Fruit fly (Drosophila melanogaster) ovary, adult (tissue): ENCODE data around the gene CG43156.
A peak's percentile ranks its signal among the peaks of the same experiment; 100 is the strongest.

Experiments used
- CG17801 ChIP-seq: fragments of 200-800 bp; optimal IDR thresholded peaks from 2 replicates; lab custom pipeline; 2019; ENCODE audit warnings: missing biosample characterization, mild to moderate bottlenecking, missing genetic modification characterization, moderate library complexity; ENCODE audit not compliant: partially characterized antibody

The CG43156 gene

DNA sequence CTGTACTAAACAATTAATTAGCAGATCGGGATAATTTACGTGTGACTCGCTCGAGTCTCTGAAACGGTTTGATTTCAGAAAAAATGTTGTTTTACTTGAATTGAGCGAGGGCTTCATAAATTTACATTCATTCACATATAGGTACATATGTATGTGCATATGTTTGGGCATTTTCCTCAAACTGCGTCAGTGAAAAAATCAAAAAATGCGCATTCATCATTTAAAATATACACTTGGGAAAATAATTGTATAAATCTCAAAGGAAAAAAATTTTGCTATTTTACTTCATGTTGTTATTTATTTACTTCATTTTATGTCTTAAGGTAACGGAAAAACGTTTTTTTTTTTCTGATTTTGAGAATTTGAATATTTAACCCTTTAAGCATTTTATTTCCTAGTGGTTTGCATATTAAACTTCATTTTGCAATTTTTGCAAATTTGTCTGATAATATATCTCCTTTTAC, at the start of gene CG43156:
CG43156 (minus strand) TSS at position 51 of the 464 bp plus-strand sequence.
- TF ChIP-seq CG17801 (GFP tag; lab: Kevin White, UChicago) = peak; percentile 11

DNA sequence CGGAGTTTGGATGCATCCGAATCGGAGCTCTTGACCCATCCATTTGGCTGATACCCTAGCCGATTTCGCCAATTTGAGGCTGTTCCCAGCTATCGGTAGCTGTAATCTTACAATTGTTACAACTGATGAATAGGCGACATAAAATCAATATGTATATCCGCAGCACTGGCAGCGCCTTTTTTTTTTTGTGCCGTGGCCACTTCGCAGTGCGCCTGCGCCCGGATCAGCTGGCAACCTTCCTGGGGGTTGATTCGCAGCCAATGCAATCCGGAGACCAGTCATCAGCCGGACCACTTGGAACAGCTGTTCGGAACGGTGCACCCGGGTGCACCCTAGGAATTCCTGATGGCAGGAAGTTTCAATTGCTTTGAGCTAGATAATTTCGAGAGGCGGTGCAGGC, 24.1 kb upstream of the CG43156 start, which contains the start of gene Pdzd8:
Pdzd8 (minus strand) TSS at position 125 of the 400 bp plus-strand sequence.
- no peak for TF ChIP-seq CG17801 (GFP tag; lab: Kevin White, UChicago)

DNA sequence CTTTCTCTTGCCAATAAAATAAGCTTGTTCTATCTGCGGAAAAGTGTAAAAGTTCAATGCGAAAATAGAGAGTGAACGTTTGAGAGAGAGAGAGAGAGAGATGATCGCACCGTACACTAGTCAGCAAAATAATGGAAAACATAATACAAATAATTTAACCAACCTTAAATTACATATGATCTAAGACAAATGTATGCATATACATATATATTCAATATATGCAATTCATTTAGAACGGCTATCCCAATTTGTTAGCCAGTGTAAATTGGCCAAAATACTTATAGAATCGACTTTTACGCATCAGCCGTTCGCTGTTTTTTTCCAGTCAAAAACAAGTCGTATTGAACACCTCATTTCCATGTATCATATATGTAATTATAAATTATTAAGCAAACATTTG, 18.5 kb upstream of the CG43156 start:
- TF ChIP-seq CG17801 (GFP tag; lab: Kevin White, UChicago) = peak; percentile 16

DNA sequence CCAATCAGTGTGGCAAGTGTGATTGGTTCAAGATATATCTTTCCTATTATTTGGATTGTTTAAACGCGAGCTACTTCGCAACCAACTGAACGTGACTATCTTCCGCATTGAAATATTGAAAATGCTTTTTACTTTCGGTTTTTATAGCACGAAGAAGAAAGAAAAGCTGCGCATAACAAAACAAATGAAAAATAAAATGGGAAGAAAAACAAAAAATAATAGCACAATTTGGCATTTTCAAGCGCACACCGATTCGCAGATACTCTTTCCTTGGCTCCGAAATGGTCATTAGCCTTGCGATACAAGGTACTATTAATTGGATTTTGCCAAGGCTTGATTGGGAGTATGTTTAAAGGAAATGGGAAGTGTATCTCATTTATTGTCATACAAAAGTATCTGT, 17.9 kb upstream of the CG43156 start, which contains the start of gene Sclp:
Sclp (minus strand) TSS at position 101 of the 400 bp plus-strand sequence.
- TF ChIP-seq CG17801 (GFP tag; lab: Kevin White, UChicago) = peak; percentile 7

DNA sequence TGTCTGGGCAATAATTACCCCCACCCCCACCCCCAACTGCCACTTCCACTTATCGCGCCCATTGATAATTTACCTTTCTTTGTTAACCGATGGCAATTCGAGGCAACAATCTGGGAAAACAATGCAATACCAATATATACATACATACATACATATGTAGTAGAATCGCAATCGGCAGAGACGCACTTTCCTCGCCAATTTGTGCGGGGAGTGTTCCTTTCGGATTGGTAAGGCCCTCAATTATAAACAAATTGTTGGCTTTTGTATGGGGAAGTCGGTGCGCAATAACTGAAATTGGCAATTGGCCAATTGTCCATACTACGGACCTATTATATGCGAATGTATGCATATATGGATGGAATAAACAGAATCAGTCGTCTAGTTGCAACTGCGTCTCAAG, 17.0 kb upstream of the CG43156 start:
- no peak for TF ChIP-seq CG17801 (GFP tag; lab: Kevin White, UChicago)

DNA sequence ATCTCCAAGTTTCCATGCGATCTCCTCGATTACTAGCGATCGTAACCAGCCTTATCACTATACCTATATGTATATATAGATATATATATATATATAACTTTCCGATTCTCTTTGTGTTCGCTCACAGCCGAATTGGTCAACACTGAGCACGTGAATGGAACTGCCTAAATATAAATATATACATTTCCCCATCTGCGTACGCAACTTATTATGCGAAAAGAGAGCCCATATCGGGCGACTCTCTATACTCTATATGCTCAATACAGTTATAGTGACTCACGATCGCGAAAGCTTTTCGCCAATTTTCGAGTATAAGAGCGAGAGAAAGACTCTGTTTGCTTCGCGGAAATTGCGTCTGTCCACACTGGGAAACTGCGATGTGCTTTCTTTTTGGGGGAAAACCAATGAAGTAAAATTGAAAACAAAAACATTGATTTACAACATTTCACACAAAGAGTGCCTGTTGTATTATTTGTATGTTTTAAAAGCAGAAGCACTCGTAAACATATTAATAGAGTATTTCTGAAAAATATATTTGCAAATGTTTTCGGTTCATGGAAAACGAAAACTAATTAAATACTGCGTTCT, 16.1 kb upstream of the CG43156 start:
- no peak for TF ChIP-seq CG17801 (GFP tag; lab: Kevin White, UChicago)

DNA sequence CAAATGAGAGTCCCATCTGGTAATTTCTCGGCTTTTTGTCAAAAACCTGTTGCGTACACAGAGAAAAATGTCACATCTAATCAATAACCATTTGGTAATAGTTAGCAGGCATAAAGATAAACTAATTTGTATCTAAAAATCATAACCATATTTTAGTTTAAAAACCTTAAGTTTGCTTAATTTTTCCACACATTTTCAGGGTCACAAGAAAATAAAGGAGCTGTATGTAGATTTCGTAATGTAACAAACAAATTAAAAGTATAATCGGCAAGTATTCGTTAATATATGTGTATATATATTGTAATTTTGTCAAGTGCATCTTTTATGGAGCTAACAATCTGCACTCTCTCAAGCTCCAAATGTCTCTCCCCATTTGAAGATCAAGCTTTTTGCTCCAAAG, 14.3 kb upstream of the CG43156 start:
- peak; percentile 28 for TF ChIP-seq CG17801 (GFP tag; lab: Kevin White, UChicago)

DNA sequence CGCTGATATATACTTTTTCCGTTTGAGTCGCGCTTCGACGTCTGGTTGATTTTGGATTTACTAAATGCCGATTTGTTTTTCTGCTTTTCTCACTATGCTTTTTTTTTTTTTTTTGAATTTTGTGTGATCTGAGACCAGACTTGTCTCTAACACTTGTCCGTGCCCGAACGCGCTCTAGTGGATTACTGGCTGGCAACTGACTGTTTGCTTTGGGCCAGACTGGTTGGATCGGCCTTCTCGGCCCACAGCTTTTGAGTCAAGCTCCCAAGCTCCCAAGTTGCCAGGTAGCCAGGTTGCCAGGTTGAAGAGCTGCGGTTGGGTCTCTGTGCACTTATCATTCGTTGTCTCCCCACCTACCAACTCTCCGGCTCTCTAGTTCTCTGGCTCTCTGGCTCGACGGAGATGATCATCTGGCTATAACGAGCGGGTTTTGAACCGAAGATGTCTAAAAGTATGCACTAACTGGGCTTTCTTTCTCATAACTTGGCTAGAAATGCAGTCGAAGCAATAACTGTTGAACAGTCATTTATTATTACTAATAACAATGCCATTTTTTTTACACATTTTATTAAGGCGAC, 10.5 kb upstream of the CG43156 start, which contains the start of gene pot:
pot (minus strand) TSS at position 205 of the 578 bp plus-strand sequence.
- peak; percentile 25 for TF ChIP-seq CG17801 (GFP tag; lab: Kevin White, UChicago)

DNA sequence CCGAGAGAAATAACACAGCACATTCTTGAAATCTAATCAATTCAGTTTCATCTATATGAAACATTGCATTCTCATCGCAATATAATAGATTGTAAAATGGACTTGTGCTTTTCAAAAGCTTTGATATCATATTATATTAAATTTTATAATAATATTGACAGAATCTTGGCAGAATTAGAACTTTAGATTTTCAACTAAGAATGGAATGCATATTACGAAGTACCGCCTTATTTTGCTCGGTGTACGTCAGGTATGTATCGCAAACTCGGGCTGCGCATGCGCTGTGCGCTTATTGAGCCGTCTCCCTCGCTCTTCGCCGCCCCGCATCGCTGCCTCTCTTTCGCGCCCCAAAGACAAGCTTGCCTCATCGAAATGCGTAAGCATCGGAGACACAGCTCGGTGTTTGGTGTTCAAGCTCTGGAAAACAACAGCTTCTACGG, 8.5 kb upstream of the CG43156 start:
- TF ChIP-seq CG17801 (GFP tag; lab: Kevin White, UChicago) = peak; percentile 35

DNA sequence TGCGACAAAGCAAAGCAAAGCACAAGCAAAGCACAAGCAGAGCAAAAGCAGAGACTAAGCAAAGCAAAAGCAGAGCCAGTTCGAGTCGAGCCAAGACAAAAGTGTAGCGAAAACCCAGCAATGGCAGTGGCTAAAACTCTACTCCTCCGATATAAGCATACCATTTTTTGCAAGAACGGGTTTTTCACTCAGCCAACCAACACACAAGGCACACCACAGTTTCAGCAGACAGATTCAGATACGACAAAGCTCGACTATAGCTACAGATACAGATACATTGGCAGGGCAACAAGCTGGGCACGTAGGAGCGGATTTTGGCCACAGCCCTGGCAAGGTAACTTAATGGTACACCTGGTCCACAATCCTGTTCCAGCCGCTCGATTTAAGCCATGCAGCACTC, 6.9 kb upstream of the CG43156 start:
- no peak for TF ChIP-seq CG17801 (GFP tag; lab: Kevin White, UChicago)

DNA sequence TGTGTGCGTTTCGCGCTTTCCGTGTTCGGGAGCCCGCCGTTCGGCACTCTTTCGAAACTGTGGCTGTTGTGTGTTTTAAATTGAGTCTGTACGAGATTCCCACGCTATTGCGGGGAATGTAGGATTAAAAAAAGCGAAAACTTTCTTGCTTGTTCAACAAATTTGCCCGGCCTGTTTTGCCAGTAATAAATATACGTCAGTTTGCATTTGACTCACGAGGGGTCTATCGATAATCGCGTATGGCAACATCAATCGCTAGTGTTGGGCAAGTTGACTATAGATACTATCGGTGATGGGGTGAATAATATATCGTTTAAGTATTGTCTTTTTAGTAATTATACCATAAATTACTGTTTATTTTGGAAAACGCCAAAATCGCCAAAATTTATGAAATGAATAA, 1.5 kb downstream of the CG43156 start, which contains the start of gene Upf1:
Upf1 (minus strand) TSS at position 228 of the 400 bp plus-strand sequence.
- TF ChIP-seq CG17801 (GFP tag; lab: Kevin White, UChicago) = peak; percentile 57

DNA sequence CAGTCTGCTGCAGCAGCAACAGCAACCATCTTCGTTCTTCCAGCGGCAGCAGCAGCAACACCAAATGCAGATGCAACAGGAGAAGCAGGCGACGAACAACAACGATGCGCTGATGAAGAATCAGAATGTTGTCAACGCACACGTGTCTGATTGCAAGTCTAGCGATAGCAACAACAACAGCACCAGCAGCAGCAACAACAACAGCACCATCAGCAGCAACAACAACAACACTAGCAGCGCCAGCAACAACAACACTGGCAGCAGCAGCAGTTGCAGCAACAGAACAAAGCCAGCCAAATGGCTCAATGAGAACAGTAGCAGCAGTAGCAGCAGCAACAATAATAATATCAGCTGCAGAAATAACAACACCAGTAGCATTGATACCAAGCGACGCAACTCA, 11.5 kb downstream of the CG43156 start:
- no peak for TF ChIP-seq CG17801 (GFP tag; lab: Kevin White, UChicago)

DNA sequence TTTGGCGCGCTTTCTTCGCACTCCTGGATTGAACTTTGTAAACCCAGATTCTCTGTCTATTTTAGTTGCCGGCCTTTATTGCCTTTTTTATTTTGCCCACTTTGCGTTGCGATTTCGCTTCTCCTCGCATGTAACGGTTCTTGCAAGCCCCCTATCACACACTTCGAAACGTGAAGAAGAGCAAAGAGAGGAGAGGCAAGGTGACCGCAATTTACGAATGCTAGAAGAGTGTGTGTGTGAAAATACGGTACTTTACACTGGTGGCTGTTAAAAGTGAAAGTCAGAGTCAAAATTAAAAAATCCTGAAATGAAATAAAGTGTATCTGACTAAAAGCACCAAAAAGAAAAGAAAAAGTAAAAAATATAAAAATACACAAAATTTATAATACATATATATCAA, 12.5 kb downstream of the CG43156 start:
- TF ChIP-seq CG17801 (GFP tag; lab: Kevin White, UChicago) = no peak

DNA sequence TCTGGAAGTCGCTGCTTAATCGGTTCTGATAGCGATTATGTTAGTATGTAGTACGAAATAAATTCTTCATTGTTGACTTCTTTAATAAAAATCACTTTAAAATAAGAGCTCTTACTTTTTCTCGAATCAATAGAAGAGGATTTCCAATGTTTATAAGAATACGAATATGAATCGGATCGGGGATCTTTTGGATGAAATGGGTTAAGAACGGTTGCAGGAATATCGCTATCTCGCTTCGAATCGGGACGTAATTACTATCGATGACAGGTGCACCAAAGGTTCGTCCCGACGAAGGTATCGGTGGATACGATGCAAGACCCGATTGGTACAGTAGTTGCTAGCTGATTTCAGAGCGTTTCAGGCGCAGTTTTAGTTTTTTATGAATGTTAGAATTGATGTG, 13.0 kb downstream of the CG43156 start, which contains the start of gene wisp:
wisp (plus strand) TSS at position 301 of the 400 bp plus-strand sequence.
- TF ChIP-seq CG17801 (GFP tag; lab: Kevin White, UChicago) = no peak

DNA sequence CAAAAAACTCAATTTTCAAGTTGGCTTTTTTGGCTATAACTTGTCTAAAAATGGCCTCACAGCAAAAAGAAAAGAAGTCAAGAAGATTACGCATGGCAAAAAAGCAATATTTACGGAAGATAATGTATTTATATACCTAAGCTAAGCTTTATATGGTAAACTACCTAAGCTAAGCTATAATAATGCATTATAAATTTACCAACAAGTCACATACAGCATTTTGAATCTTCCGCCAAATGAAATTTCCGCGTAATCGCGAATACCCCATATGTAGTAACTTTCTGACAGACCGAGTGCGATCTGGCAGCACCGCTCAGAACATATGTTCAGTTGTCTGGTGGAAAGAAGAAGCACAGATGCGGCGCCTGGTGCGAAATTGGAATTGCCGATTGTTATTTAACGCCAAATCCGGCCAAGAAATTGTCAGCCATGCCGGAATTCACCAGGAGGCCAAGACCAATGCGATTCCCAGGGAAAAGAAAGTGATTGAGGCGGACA, 14.9 kb downstream of the CG43156 start, which contains the start of gene sicily:
sicily (plus strand) TSS at position 51 of the 498 bp plus-strand sequence.
- TF ChIP-seq CG17801 (GFP tag; lab: Kevin White, UChicago) = peak; percentile 42
